Fruit fly (Drosophila melanogaster) whole organism, embryonic: ENCODE data around the gene Oatp74D.

Experiments
- CG11504 ChIP-seq: fragments of 200-800 bp; sonication (Bioruptor generic); optimal IDR thresholded peaks from 3 replicates; lab custom pipeline; 2019; ENCODE audit warnings: missing biosample characterization, mild to moderate bottlenecking, missing genetic modification characterization, moderate library complexity
- CG11695 ChIP-seq: fragments of 200-800 bp; sonication (Bioruptor generic); IDR thresholded peaks from 3 replicates; pipeline ENCODE4 v1.3.6; 2022; ENCODE audit warnings: missing biosample characterization, missing genetic modification characterization
- CG12071 ChIP-seq: fragments of 200-800 bp; sonication (Bioruptor generic); optimal IDR thresholded peaks from 3 replicates; lab custom pipeline; 2018; ENCODE audit warnings: missing biosample characterization, mild to moderate bottlenecking, missing genetic modification characterization
- CG13123 ChIP-seq: fragments of 200-800 bp; sonication (Bioruptor generic); optimal IDR thresholded peaks from 2 replicates; lab custom pipeline; 2016; ENCODE audit warnings: missing biosample characterization, missing genetic modification characterization
- CG14014 ChIP-seq: fragments of 200-800 bp; sonication (Bioruptor generic); IDR thresholded peaks from 2 replicates; pipeline ENCODE4 v1.3.6; 2022; ENCODE audit warnings: missing biosample characterization, missing genetic modification characterization
- CG15514 ChIP-seq: fragments of 200-800 bp; sonication (Bioruptor generic); optimal IDR thresholded peaks from 3 replicates; lab custom pipeline; 2017; ENCODE audit warnings: missing biosample characterization, missing genetic modification characterization, mild to moderate bottlenecking, moderate library complexity, missing genetic modification reagents
- CG3281 ChIP-seq: fragments of 200-800 bp; sonication (Bioruptor generic); optimal IDR thresholded peaks from 3 replicates; lab custom pipeline; 2017; ENCODE audit warnings: missing biosample characterization, mild to moderate bottlenecking, missing genetic modification characterization
- CG3995 ChIP-seq: fragments of 200-800 bp; sonication (Bioruptor generic); optimal IDR thresholded peaks from 3 replicates; lab custom pipeline; 2016; ENCODE audit warnings: missing biosample characterization, missing genetic modification characterization
- CG43689 ChIP-seq: fragments of 200-800 bp; sonication (Bioruptor generic); IDR thresholded peaks from 2 replicates; pipeline ENCODE4 v1.3.6; 2022; ENCODE audit warnings: missing biosample characterization, missing genetic modification characterization
- CG4404 ChIP-seq: fragments of 200-800 bp; sonication (Bioruptor generic); IDR thresholded peaks from 2 replicates; pipeline ENCODE4 v1.3.6; 2022; ENCODE audit warnings: missing biosample characterization, missing genetic modification characterization
- CG4820 ChIP-seq: fragments of 200-800 bp; sonication (Bioruptor generic); optimal IDR thresholded peaks from 3 replicates; lab custom pipeline; 2016; ENCODE audit warnings: missing biosample characterization, missing genetic modification characterization
- CG6654 ChIP-seq: fragments of 200-800 bp; sonication (Bioruptor generic); optimal IDR thresholded peaks from 2 replicates; lab custom pipeline; 2017; ENCODE audit warnings: missing biosample characterization, mild to moderate bottlenecking, missing genetic modification characterization
- CG6813 ChIP-seq: fragments of 200-800 bp; sonication (Bioruptor generic); optimal IDR thresholded peaks from 2 replicates; lab custom pipeline; 2017; ENCODE audit warnings: missing biosample characterization, missing genetic modification characterization, mild to moderate bottlenecking, moderate library complexity, missing genetic modification reagents
- CG9215 ChIP-seq: fragments of 200-800 bp; sonication (Bioruptor generic); IDR thresholded peaks from 2 replicates; pipeline ENCODE4 v1.3.6; 2022; ENCODE audit warnings: missing biosample characterization, missing genetic modification characterization
- CG9727 ChIP-seq: fragments of 200-800 bp; sonication (Bioruptor generic); optimal IDR thresholded peaks from 3 replicates; lab custom pipeline; 2017; ENCODE audit warnings: missing biosample characterization, mild to moderate bottlenecking, missing genetic modification characterization
- CkIIα-i1 ChIP-seq: fragments of 200-800 bp; sonication (Bioruptor generic); IDR thresholded peaks from 2 replicates; pipeline ENCODE4 v1.3.6; 2022; ENCODE audit warnings: missing biosample characterization, missing genetic modification characterization
- D ChIP-seq, 2 experiments: fragments of 200-800 bp in 1 of 2; fragments of >200 bp in 1 of 2; sonication (Bioruptor generic) in 1 of 2; optimal IDR thresholded peaks; 2 replicates in 1 of 2; 3 replicates in 1 of 2; lab custom pipeline; 2017; ENCODE audit warnings: mild to moderate bottlenecking in 1 of 2, missing biosample characterization in 1 of 2, missing genetic modification characterization in 1 of 2, missing genetic modification reagents in 1 of 2
- D19A ChIP-seq: fragments of 200-800 bp; optimal IDR thresholded peaks from 3 replicates; lab custom pipeline; 2019; ENCODE audit warnings: missing biosample characterization, mild to moderate bottlenecking, missing genetic modification characterization, moderate library complexity
- Dad ChIP-seq: fragments of 200-800 bp; sonication (Bioruptor generic); optimal IDR thresholded peaks from 3 replicates; lab custom pipeline; 2016; ENCODE audit warnings: missing biosample characterization, missing genetic modification characterization
- Dbx ChIP-seq: fragments of 200-800 bp; sonication (Bioruptor generic); IDR thresholded peaks from 3 replicates; pipeline ENCODE4 v1.3.6; 2022; ENCODE audit warnings: missing biosample characterization, missing genetic modification characterization
- Drgx ChIP-seq: fragments of 200-800 bp; sonication (Bioruptor generic); IDR thresholded peaks from 2 replicates; pipeline ENCODE4 v1.3.6; 2022; ENCODE audit warnings: missing biosample characterization, missing genetic modification characterization
- E2f1 ChIP-seq: fragments of 200-800 bp; sonication (Bioruptor generic); IDR thresholded peaks from 2 replicates; pipeline ENCODE4 v1.3.6; 2022; ENCODE audit warnings: missing biosample characterization, missing genetic modification characterization
- Fer2 ChIP-seq: fragments of 200-800 bp; sonication (Bioruptor generic); optimal IDR thresholded peaks from 2 replicates; lab custom pipeline; 2018; ENCODE audit warnings: missing biosample characterization, mild to moderate bottlenecking, missing genetic modification characterization, moderate library complexity
- Hmr ChIP-seq: fragments of 200-800 bp; sonication (Bioruptor generic); optimal IDR thresholded peaks from 3 replicates; lab custom pipeline; 2017; ENCODE audit warnings: mild to moderate bottlenecking, missing biosample characterization, missing genetic modification reagents, missing genetic modification characterization
- Hsf ChIP-seq: fragments of 200-800 bp; sonication (Bioruptor generic); optimal IDR thresholded peaks from 3 replicates; lab custom pipeline; 2016; ENCODE audit warnings: missing biosample characterization, missing genetic modification characterization
- Meics ChIP-seq: fragments of 200-800 bp; sonication (Bioruptor generic); optimal IDR thresholded peaks from 2 replicates; lab custom pipeline; 2017; ENCODE audit warnings: missing biosample characterization, mild to moderate bottlenecking, missing genetic modification characterization
- Neu2 ChIP-seq: fragments of 200-800 bp; sonication (Bioruptor generic); optimal IDR thresholded peaks from 3 replicates; lab custom pipeline; 2016; ENCODE audit warnings: missing biosample characterization, missing genetic modification characterization, borderline replicate concordance
- Poxn ChIP-seq: fragments of 200-800 bp; sonication (Bioruptor generic); IDR thresholded peaks from 2 replicates; pipeline ENCODE4 v1.3.6; 2022; ENCODE audit warnings: missing biosample characterization, missing genetic modification characterization
- Ptx1 ChIP-seq: fragments of 200-800 bp; sonication (Bioruptor generic); IDR thresholded peaks from 2 replicates; pipeline ENCODE4 v1.3.6; 2022; ENCODE audit warnings: missing biosample characterization, missing genetic modification characterization
- Xbp1 ChIP-seq: fragments of 200-800 bp; sonication (Bioruptor generic); optimal IDR thresholded peaks from 3 replicates; lab custom pipeline; 2016; ENCODE audit warnings: missing biosample characterization, mild to moderate bottlenecking, missing genetic modification characterization
- ac ChIP-seq: fragments of 200-800 bp; sonication (Bioruptor generic); optimal IDR thresholded peaks from 3 replicates; lab custom pipeline; 2017; ENCODE audit warnings: missing biosample characterization, mild to moderate bottlenecking, missing genetic modification characterization
- ap ChIP-seq: fragments of 200-800 bp; sonication (Bioruptor generic); IDR thresholded peaks from 2 replicates; pipeline ENCODE4 v1.3.6; 2022; ENCODE audit warnings: missing biosample characterization, missing genetic modification characterization
- cato ChIP-seq: fragments of 200-800 bp; sonication (Bioruptor generic); optimal IDR thresholded peaks from 2 replicates; lab custom pipeline; 2016; ENCODE audit warnings: missing biosample characterization, missing genetic modification characterization, borderline replicate concordance
- chm ChIP-seq: fragments of 200-800 bp; sonication (Bioruptor generic); IDR thresholded peaks from 2 replicates; pipeline ENCODE4 v1.3.6; 2022; ENCODE audit warnings: missing biosample characterization, missing genetic modification characterization
- crol ChIP-seq: fragments of 200-800 bp; sonication (Bioruptor generic); IDR thresholded peaks from 2 replicates; pipeline ENCODE4 v1.3.6; 2022; ENCODE audit warnings: missing biosample characterization, missing genetic modification characterization
- cwo ChIP-seq: fragments of 200-800 bp; sonication (Bioruptor generic); optimal IDR thresholded peaks from 3 replicates; lab custom pipeline; 2017; ENCODE audit warnings: missing biosample characterization, missing genetic modification characterization, mild to moderate bottlenecking, moderate library complexity, missing genetic modification reagents
- danr ChIP-seq: fragments of 200-800 bp; sonication (Bioruptor generic); IDR thresholded peaks from 2 replicates; pipeline ENCODE4 v1.3.6; 2022; ENCODE audit warnings: missing biosample characterization, missing genetic modification characterization
- dysf ChIP-seq: fragments of 200-800 bp; sonication (Bioruptor generic); IDR thresholded peaks from 3 replicates; pipeline ENCODE4 v1.3.6; 2022; ENCODE audit warnings: missing biosample characterization, missing genetic modification characterization
- eve ChIP-seq, 2 experiments: fragments of >200 bp; optimal IDR thresholded peaks; 2 replicates each; lab custom pipeline; 2017; ENCODE audit warnings: missing biosample characterization in 2 of 2, missing genetic modification characterization in 2 of 2
- lola ChIP-seq, 3 experiments: fragments of >200 bp in 2 of 3; fragments of 200-800 bp in 1 of 3; sonication (Bioruptor generic) in 1 of 3; optimal IDR thresholded peaks; 2 replicates each; lab custom pipeline; 2017 to 2019; ENCODE audit warnings: missing biosample characterization in 3 of 3, missing genetic modification characterization in 3 of 3, mild to moderate bottlenecking in 1 of 3, moderate library complexity in 1 of 3
- maf-S ChIP-seq: fragments of 200-800 bp; sonication (Bioruptor generic); optimal IDR thresholded peaks from 2 replicates; lab custom pipeline; 2016; ENCODE audit warnings: missing biosample characterization, missing genetic modification characterization
- pho ChIP-seq: fragments of 200-800 bp; sonication (Bioruptor generic); optimal IDR thresholded peaks from 2 replicates; lab custom pipeline; 2016; ENCODE audit warnings: missing biosample characterization, missing genetic modification characterization
- phol ChIP-seq: fragments of 200-800 bp; sonication (Bioruptor generic); optimal IDR thresholded peaks from 3 replicates; lab custom pipeline; 2018; ENCODE audit warnings: missing biosample characterization, mild to moderate bottlenecking, missing genetic modification characterization, moderate library complexity
- prd ChIP-seq, 3 experiments: fragments of >200 bp in 2 of 3; fragments of 200-800 bp in 1 of 3; sonication (Bioruptor generic) in 1 of 3; optimal IDR thresholded peaks in 2 of 3; IDR thresholded peaks in 1 of 3; 2 replicates in 2 of 3; 3 replicates in 1 of 3; pipeline versions ENCODE4 v1.3.6 to Lab custom; 2017 to 2022; ENCODE audit warnings: missing biosample characterization in 1 of 3, missing genetic modification characterization in 1 of 3
- salm ChIP-seq: fragments of 200-800 bp; sonication (Bioruptor generic); optimal IDR thresholded peaks from 2 replicates; lab custom pipeline; 2018; ENCODE audit warnings: missing biosample characterization, mild to moderate bottlenecking, missing genetic modification characterization
- sd ChIP-seq: fragments of 200-800 bp; sonication (Bioruptor generic); optimal IDR thresholded peaks from 3 replicates; lab custom pipeline; 2018; ENCODE audit warnings: missing biosample characterization, mild to moderate bottlenecking, missing genetic modification characterization, moderate library complexity
- sug ChIP-seq: fragments of 200-800 bp; optimal IDR thresholded peaks from 2 replicates; lab custom pipeline; 2019; ENCODE audit warnings: missing biosample characterization, mild to moderate bottlenecking, missing genetic modification characterization, moderate library complexity
- zfh2 ChIP-seq: fragments of 200-800 bp; sonication (Bioruptor generic); optimal IDR thresholded peaks from 2 replicates; lab custom pipeline; 2016; ENCODE audit warnings: missing biosample characterization, missing genetic modification characterization

Gene Oatp74D

DNA sequence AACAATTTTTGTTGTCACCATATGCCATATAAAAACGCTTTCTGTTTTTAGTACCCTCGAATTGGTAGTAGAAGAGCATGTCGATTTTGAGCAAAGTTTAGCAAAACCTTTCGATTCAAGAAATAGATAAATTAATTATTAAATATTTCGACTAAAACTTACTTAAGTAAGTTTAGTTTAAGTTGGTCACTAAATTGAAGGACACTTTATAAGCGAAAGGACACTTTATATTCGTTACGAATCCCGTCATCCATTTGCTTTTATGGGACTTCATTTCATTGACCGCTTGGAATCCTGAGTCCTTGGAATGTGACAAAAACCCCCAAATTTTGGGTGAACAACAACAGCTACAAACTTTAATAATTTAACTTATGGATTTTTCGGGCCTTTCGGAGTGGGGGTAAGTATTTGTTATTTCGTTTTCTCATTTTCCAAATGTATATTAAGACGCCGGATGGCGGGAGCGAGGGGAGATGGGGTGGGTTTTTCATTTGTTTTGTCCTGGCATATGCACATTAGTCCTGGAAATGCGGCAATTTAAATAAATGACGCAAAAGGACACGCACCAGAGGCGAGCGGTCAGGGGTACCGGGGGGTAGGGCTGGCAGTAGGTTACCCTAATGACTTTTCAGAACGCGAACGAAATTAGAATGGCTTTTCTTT, 27.9 kb upstream of the Oatp74D start (continued):
- TF ChIP-seq CG6654 (no peak), D19A (peak; percentile 39), CG14014 (0 out of 2 replicates have a peak, but pooled peaks have one; percentile 35), crol (GFP tag; lab: Robert Waterston, UW) (peak; percentile 77), CG3281 (GFP tag; lab: Kevin White, UChicago) (no peak), CkIIα-i1 (GFP tag; lab: Robert Waterston, UW) (no peak), CG43689 (GFP tag; lab: Robert Waterston, UW) (no peak), CG13123 (no peak), Ptx1 (GFP tag; lab: Robert Waterston, UW) (peak; percentile 41; the same call in 1 of the 2 replicates), danr (GFP tag; lab: Robert Waterston, UW) (no peak), ap (no peak), CG9215 (GFP tag; lab: Robert Waterston, UW) (no peak), cwo (GFP tag; lab: Kevin White, UChicago) (no peak), maf-S (GFP tag; lab: Kevin White, UChicago) (no peak), CG15514 (GFP tag; lab: Kevin White, UChicago) (peak; percentile 13), zfh2 (no peak), Hmr (peak; percentile 22), Meics (GFP tag; lab: Kevin White, UChicago) (peak; percentile 39), CG3995 (GFP tag; lab: Kevin White, UChicago) (no peak), sd (tag; lab: Kevin White, UChicago) (peak; percentile 51), Xbp1 (GFP tag; lab: Kevin White, UChicago) (peak; percentile 46), salm (tag; lab: Kevin White, UChicago) (no peak), pho (GFP tag; lab: Kevin White, UChicago) (no peak), Dad (GFP tag; lab: Kevin White, UChicago) (no peak), ac (GFP tag; lab: Kevin White, UChicago) (no peak), phol (tag; lab: Kevin White, UChicago) (peak; percentile 20), cato (GFP tag; lab: Kevin White, UChicago) (no peak), Hsf (GFP tag; lab: Kevin White, UChicago) (peak; percentile 9), lola (GFP tag; optimal IDR thresholded peaks at IDR 0.05; lab: Kevin White, UChicago) (peak in 1 of 3 experiments; percentile 40), CG6813 (GFP tag; lab: Kevin White, UChicago) (peak; percentile 12), CG11504 (tag; lab: Kevin White, UChicago) (peak; percentile 59), chm (GFP tag; lab: Robert Waterston, UW) (no peak), CG9727 (peak; percentile 26), dysf (GFP tag; lab: Robert Waterston, UW) (peak; percentile 48; the same call in 2 of the 3 replicates), CG4820 (GFP tag; lab: Kevin White, UChicago) (no peak), prd (optimal IDR thresholded peaks at IDR 0.05; lab: Kevin White, UChicago) (no peak), prd (GFP tag; IDR thresholded peaks at IDR 0.05; lab: Robert Waterston, UW) (peak; percentile 57; the same call in 2 of the 3 replicates), Fer2 (no peak), D (optimal IDR thresholded peaks at IDR 0.05; lab: Kevin White, UChicago) (no peak), D (GFP tag; optimal IDR thresholded peaks at IDR 0.05; lab: Kevin White, UChicago) (peak; percentile 32), CG11695 (GFP tag; lab: Robert Waterston, UW) (peak; percentile 63; the same call in 2 of the 3 replicates), CG12071 (GFP tag; lab: Kevin White, UChicago) (no peak), eve (GFP tag; optimal IDR thresholded peaks at IDR 0.05; lab: Kevin White, UChicago) (peak in 1 of 2 experiments; percentile 48), sug (tag; lab: Kevin White, UChicago) (no peak), CG4404 (GFP tag; lab: Robert Waterston, UW) (0 out of 2 replicates have a peak, but pooled peaks have one; percentile 26), E2f1 (GFP tag; lab: Robert Waterston, UW) (peak; percentile 42; the same call in 1 of the 2 replicates), Dbx (GFP tag; lab: Robert Waterston, UW) (peak; percentile 48; the same call in 1 of the 3 replicates), Drgx (GFP tag; lab: Robert Waterston, UW) (no peak), Neu2 (GFP tag; lab: Kevin White, UChicago) (no peak), Poxn (GFP tag; lab: Robert Waterston, UW) (no peak)
